Worm (Caenorhabditis elegans) whole organism, young adult: Measurements from ENCODE around the gene srg-64.
"Not testable (repeated sequence)": the region's sequence is repeated elsewhere in the genome, so short reads cannot be mapped to it uniquely, and the experiment has no call there.

Experiments used
- C06A6.2 ChIP-seq: fragments of 200-800 bp; sonication (Bioruptor generic); conservative IDR thresholded peaks from 2 replicates; pipeline ENCODE4 v1.3.6; 2022; ENCODE audit warnings: missing genetic modification characterization, missing compliant biosample characterization
- C17E4.6 ChIP-seq: fragments of 200-800 bp; sonication (Bioruptor generic); IDR thresholded peaks from 2 replicates; pipeline ENCODE4 v1.3.6; 2022; ENCODE audit warnings: missing genetic modification reagents, missing genetic modification characterization, missing compliant biosample characterization
- F52B5.7 ChIP-seq: sonication (generic microtip); optimal IDR thresholded peaks from 2 replicates; lab custom pipeline; 2016; ENCODE audit warnings: mild to moderate bottlenecking, missing genetic modification characterization, missing compliant biosample characterization
- T07F8.4 ChIP-seq: sonication (generic microtip); optimal IDR thresholded peaks from 2 replicates; lab custom pipeline; 2016; ENCODE audit warnings: mild to moderate bottlenecking, missing genetic modification characterization, moderate library complexity, missing compliant biosample characterization
- Y67H2A.10 ChIP-seq: fragments of 200-800 bp; sonication (Bioruptor generic); conservative IDR thresholded peaks from 2 replicates; pipeline ENCODE4 v1.3.6; 2022; ENCODE audit warnings: missing genetic modification reagents, missing genetic modification characterization, missing compliant biosample characterization
- Y95B8A.8 ChIP-seq: fragments of 200-800 bp; sonication (Bioruptor generic); IDR thresholded peaks from 2 replicates; pipeline ENCODE4 v1.3.6; 2022; ENCODE audit warnings: missing genetic modification reagents, missing genetic modification characterization, missing compliant biosample characterization
- akir-1 ChIP-seq: fragments of 200-800 bp; sonication (Bioruptor generic); optimal IDR thresholded peaks from 2 replicates; lab custom pipeline; 2018; ENCODE audit warnings: mild to moderate bottlenecking, missing genetic modification characterization, moderate library complexity, missing compliant biosample characterization
- attf-5 ChIP-seq: fragments of 200-800 bp; sonication (Bioruptor generic); optimal IDR thresholded peaks from 2 replicates; lab custom pipeline; 2018; ENCODE audit warnings: mild to moderate bottlenecking, missing genetic modification characterization, missing compliant biosample characterization
- attf-6 ChIP-seq: fragments of 200-800 bp; sonication (Bioruptor generic); IDR thresholded peaks from 2 replicates; pipeline ENCODE4 v1.3.6; 2022; ENCODE audit warnings: missing genetic modification reagents, missing genetic modification characterization, missing compliant biosample characterization
- bed-2 ChIP-seq: fragments of 200-800 bp; sonication (Bioruptor generic); IDR thresholded peaks from 2 replicates; pipeline ENCODE4 v1.3.6; 2022; ENCODE audit warnings: missing genetic modification reagents, missing genetic modification characterization, missing compliant biosample characterization
- cebp-1 ChIP-seq, 2 experiments: fragments of 200-800 bp in 1 of 2; sonication (Bioruptor generic) in 1 of 2; sonication (generic microtip) in 1 of 2; IDR thresholded peaks in 1 of 2; optimal IDR thresholded peaks in 1 of 2; 2 replicates each; pipeline versions ENCODE4 v1.3.6 to Lab custom; 2017 to 2022; ENCODE audit warnings: missing compliant biosample characterization in 2 of 2, missing genetic modification characterization in 2 of 2, mild to moderate bottlenecking in 1 of 2, missing genetic modification reagents in 1 of 2, moderate library complexity in 1 of 2
- cebp-2 ChIP-seq: fragments of 200-800 bp; sonication (Bioruptor generic); IDR thresholded peaks from 2 replicates; pipeline ENCODE4 v1.3.6; 2022; ENCODE audit warnings: missing genetic modification characterization, missing compliant biosample characterization
- ceh-100 ChIP-seq: fragments of 200-800 bp; sonication (Bioruptor generic); IDR thresholded peaks from 2 replicates; pipeline ENCODE4 v1.3.6; 2022; ENCODE audit warnings: missing genetic modification reagents, missing genetic modification characterization, missing compliant biosample characterization
- die-1 ChIP-seq: sonication (generic microtip); optimal IDR thresholded peaks from 2 replicates; lab custom pipeline; 2016; ENCODE audit warnings: missing genotype, mild to moderate bottlenecking, missing genetic modification characterization, missing compliant biosample characterization
- dox-1 ChIP-seq: fragments of 200-800 bp; sonication (Bioruptor generic); IDR thresholded peaks from 2 replicates; pipeline ENCODE4 v1.3.6; 2022; ENCODE audit warnings: missing genetic modification reagents, missing genetic modification characterization, missing compliant biosample characterization
- egrh-3 ChIP-seq: fragments of 200-800 bp; sonication (Bioruptor generic); IDR thresholded peaks from 2 replicates; pipeline ENCODE4 v1.3.6; 2022; ENCODE audit warnings: missing genetic modification reagents, missing genetic modification characterization, missing compliant biosample characterization
- ekl-4 ChIP-seq: fragments of 200-800 bp; sonication (Bioruptor generic); IDR thresholded peaks from 2 replicates; pipeline ENCODE4 v1.3.6; 2022; ENCODE audit warnings: missing genetic modification reagents, missing genetic modification characterization, missing compliant biosample characterization
- ets-4 ChIP-seq: fragments of 200-800 bp; sonication (Bioruptor generic); optimal IDR thresholded peaks from 2 replicates; lab custom pipeline; 2018; ENCODE audit warnings: mild to moderate bottlenecking, missing genetic modification characterization, missing compliant biosample characterization
- fkh-3 ChIP-seq: sonication (generic microtip); optimal IDR thresholded peaks from 2 replicates; lab custom pipeline; 2016; ENCODE audit warnings: mild to moderate bottlenecking, missing genetic modification characterization, missing compliant biosample characterization
- him-1 ChIP-seq: sonication (generic microtip); optimal IDR thresholded peaks from 2 replicates; lab custom pipeline; 2016; ENCODE audit warnings: missing genotype, missing genetic modification reagents, missing genetic modification characterization, missing compliant biosample characterization
- hlh-26 ChIP-seq: fragments of 200-800 bp; sonication (Bioruptor generic); conservative IDR thresholded peaks from 2 replicates; pipeline ENCODE4 v1.3.6; 2022; ENCODE audit warnings: missing genetic modification reagents, missing genetic modification characterization, missing compliant biosample characterization
- hrde-1 ChIP-seq: sonication (generic microtip); optimal IDR thresholded peaks from 2 replicates; lab custom pipeline; 2016; ENCODE audit warnings: missing genetic modification characterization, mild to moderate bottlenecking, missing compliant biosample characterization, moderate library complexity, missing genotype, missing genetic modification reagents, borderline replicate concordance
- hsf-1 ChIP-seq: fragments of 200-800 bp; sonication (Bioruptor generic); IDR thresholded peaks from 2 replicates; pipeline ENCODE4 v1.3.6; 2022; ENCODE audit warnings: missing genetic modification reagents, missing genetic modification characterization, missing compliant biosample characterization
- let-607 ChIP-seq, 2 experiments: fragments of 200-800 bp in 1 of 2; sonication (Bioruptor generic) in 1 of 2; sonication (generic microtip) in 1 of 2; optimal IDR thresholded peaks; 2 replicates each; lab custom pipeline; 2016 to 2018; ENCODE audit warnings: mild to moderate bottlenecking in 2 of 2, missing compliant biosample characterization in 2 of 2, missing genetic modification characterization in 2 of 2, moderate library complexity in 2 of 2, missing genotype in 1 of 2
- lin-26 ChIP-seq: fragments of 200-800 bp; sonication (Bioruptor generic); IDR thresholded peaks from 2 replicates; pipeline ENCODE4 v1.3.6; 2022; ENCODE audit warnings: missing genetic modification reagents, missing genetic modification characterization, missing compliant biosample characterization
- lin-54 ChIP-seq: fragments of 200-800 bp; sonication (Bioruptor generic); optimal IDR thresholded peaks from 2 replicates; lab custom pipeline; 2018; ENCODE audit warnings: mild to moderate bottlenecking, missing genetic modification characterization, missing compliant biosample characterization
- lir-1 ChIP-seq: fragments of 200-800 bp; sonication (Bioruptor generic); conservative IDR thresholded peaks from 2 replicates; pipeline ENCODE4 v1.3.6; 2022; ENCODE audit warnings: missing genetic modification reagents, missing genetic modification characterization, missing compliant biosample characterization
- lsl-1 ChIP-seq: fragments of 200-800 bp; sonication (Bioruptor generic); optimal IDR thresholded peaks from 2 replicates; lab custom pipeline; 2018; ENCODE audit warnings: mild to moderate bottlenecking, missing genetic modification characterization, moderate library complexity, missing compliant biosample characterization
- lsy-27 ChIP-seq: sonication (generic microtip); optimal IDR thresholded peaks from 2 replicates; lab custom pipeline; 2017; ENCODE audit warnings: missing genetic modification characterization, mild to moderate bottlenecking, missing compliant biosample characterization, antibody characterized with exemption, missing genotype, borderline replicate concordance; ENCODE audit not compliant: insufficient read depth
- madf-6 ChIP-seq: fragments of 200-800 bp; sonication (Bioruptor generic); IDR thresholded peaks from 2 replicates; pipeline ENCODE4 v1.3.6; 2022; ENCODE audit warnings: missing genetic modification reagents, missing genetic modification characterization, missing compliant biosample characterization
- mcd-1 ChIP-seq: fragments of 200-800 bp; sonication (Bioruptor generic); IDR thresholded peaks from 2 replicates; pipeline ENCODE4 v1.3.6; 2022; ENCODE audit warnings: missing genetic modification reagents, missing genetic modification characterization, missing compliant biosample characterization
- nfya-1 ChIP-seq: sonication (generic microtip); optimal IDR thresholded peaks from 2 replicates; lab custom pipeline; 2017; ENCODE audit warnings: antibody characterized with exemption, missing compliant biosample characterization, missing genetic modification characterization, borderline replicate concordance; ENCODE audit not compliant: insufficient read depth
- nhr-90 ChIP-seq: sonication (generic microtip); optimal IDR thresholded peaks from 2 replicates; lab custom pipeline; 2016; ENCODE audit warnings: missing genotype, mild to moderate bottlenecking, missing genetic modification characterization, missing compliant biosample characterization
- rcor-1 ChIP-seq: fragments of 200-800 bp; sonication (Bioruptor generic); IDR thresholded peaks from 2 replicates; pipeline ENCODE4 v1.3.6; 2022; ENCODE audit warnings: missing genetic modification reagents, missing genetic modification characterization, missing compliant biosample characterization
- snpc-4 ChIP-seq, 5 experiments: fragments of 150-350 bp in 1 of 5; sonication (generic microtip) in 4 of 5; optimal IDR thresholded peaks; 2 replicates each; lab custom pipeline; 2014 to 2018; ENCODE audit warnings: missing genetic modification characterization in 5 of 5, missing biosample characterization in 3 of 5, antibody characterized with exemption in 2 of 5, mild to moderate bottlenecking in 2 of 5, missing compliant biosample characterization in 2 of 5, missing genotype in 2 of 5, moderate library complexity in 2 of 5, missing genetic modification reagents in 1 of 5
- sptf-2 ChIP-seq: fragments of 200-800 bp; sonication (Bioruptor generic); optimal IDR thresholded peaks from 2 replicates; lab custom pipeline; 2018; ENCODE audit warnings: mild to moderate bottlenecking, missing genetic modification characterization, missing compliant biosample characterization
- zfh-2 ChIP-seq: fragments of 200-800 bp; sonication (Bioruptor generic); conservative IDR thresholded peaks from 2 replicates; pipeline ENCODE4 v1.3.6; 2022; ENCODE audit warnings: missing genetic modification reagents, missing genetic modification characterization, missing compliant biosample characterization
- ztf-18 ChIP-seq: sonication (generic microtip); optimal IDR thresholded peaks from 2 replicates; lab custom pipeline; 2016; ENCODE audit warnings: missing genotype, mild to moderate bottlenecking, missing genetic modification characterization, missing compliant biosample characterization
- ztf-25 ChIP-seq: fragments of 200-800 bp; sonication (Bioruptor generic); IDR thresholded peaks from 2 replicates; pipeline ENCODE4 v1.3.6; 2022; ENCODE audit warnings: missing genetic modification reagents, missing genetic modification characterization, missing compliant biosample characterization
- ztf-3 ChIP-seq: fragments of 200-800 bp; sonication (Bioruptor generic); optimal IDR thresholded peaks from 2 replicates; lab custom pipeline; 2018; ENCODE audit warnings: mild to moderate bottlenecking, missing genetic modification characterization, missing compliant biosample characterization

srg-64 gene

ce11 chrX:15741852-15742251 lies 1.4 kb upstream of the srg-64 start (continued):
- TF ChIP-seq hlh-26 (GFP tag; lab: Robert Waterston, UW) (no peak), hsf-1 (GFP tag; lab: Robert Waterston, UW) (no peak), lsy-27 (tag; lab: Kevin White, UChicago) (no peak), ceh-100 (GFP tag; lab: Robert Waterston, UW) (peak; percentile 34; the same call in 1 of the 2 replicates)

- TF ChIP-seq bed-2 (GFP tag; lab: Robert Waterston, UW), result 0 out of 2 replicates have a peak, but pooled peaks have one; percentile 18
- TF ChIP-seq madf-6 (GFP tag; lab: Robert Waterston, UW), result 0 out of 2 replicates have a peak, but pooled peaks have one; percentile 7
- TF ChIP-seq mcd-1 (GFP tag; lab: Robert Waterston, UW), result peak; percentile 43
- TF ChIP-seq attf-6 (GFP tag; lab: Robert Waterston, UW), result peak; percentile 59; the same call in 1 of the 2 replicates
- TF ChIP-seq lin-26 (GFP tag; lab: Robert Waterston, UW), result peak; percentile 50; the same call in 1 of the 2 replicates
- TF ChIP-seq dox-1 (GFP tag; lab: Robert Waterston, UW), result peak; percentile 49; the same call in 1 of the 2 replicates
- peak; percentile 95 for TF ChIP-seq egrh-3 (GFP tag; lab: Robert Waterston, UW)
- 0 out of 2 replicates have a peak, but pooled peaks have one; percentile 37 for TF ChIP-seq ztf-25 (GFP tag; lab: Robert Waterston, UW)
- TF ChIP-seq zfh-2 (GFP tag; lab: Robert Waterston, UW), result peak; percentile 85
- peak; percentile 38; the same call in 1 of the 2 replicates for TF ChIP-seq cebp-1 (GFP tag; IDR thresholded peaks at IDR 0.05; lab: Robert Waterston, UW)
- not testable (repeated sequence) for TF ChIP-seq cebp-1 (tag; optimal IDR thresholded peaks at IDR 0.05; lab: Kevin White, UChicago)
Measured at ce11 chrX:15738432-15739003, 1.9 kb downstream of the srg-64 start.

ce11 chrX:15736419-15736818 lies 4.0 kb downstream of the srg-64 start:
- no peak for TF ChIP-seq die-1
- TF ChIP-seq ztf-18 (tag; lab: Kevin White, UChicago), result no peak
- TF ChIP-seq T07F8.4 (tag; lab: Kevin White, UChicago), result no peak
- no peak for TF ChIP-seq Y95B8A.8 (GFP tag; lab: Robert Waterston, UW)
- peak; percentile 26; the same call in 1 of the 2 replicates for TF ChIP-seq rcor-1 (GFP tag; lab: Robert Waterston, UW)
- TF ChIP-seq him-1 (tag; lab: Kevin White, UChicago), result no peak
- TF ChIP-seq lsl-1 (GFP tag; lab: Kevin White, UChicago), result no peak
- no peak for TF ChIP-seq madf-6 (GFP tag; lab: Robert Waterston, UW)
- no peak for TF ChIP-seq snpc-4 (GFP tag; optimal IDR thresholded peaks at IDR 0.05; lab: Kevin White, UChicago)
- peak in 2 of 4 experiments; percentile 32 to 64 for TF ChIP-seq snpc-4 (tag; optimal IDR thresholded peaks at IDR 0.05; lab: Kevin White, UChicago)
- no peak for TF ChIP-seq Y67H2A.10 (GFP tag; lab: Robert Waterston, UW)
- no peak for TF ChIP-seq F52B5.7 (tag; lab: Kevin White, UChicago)
- TF ChIP-seq akir-1 (GFP tag; lab: Kevin White, UChicago), result no peak
- TF ChIP-seq ztf-25 (GFP tag; lab: Robert Waterston, UW), result no peak
- TF ChIP-seq cebp-2 (GFP tag; lab: Robert Waterston, UW), result no peak
- TF ChIP-seq nfya-1, result no peak
- TF ChIP-seq ets-4 (GFP tag; lab: Kevin White, UChicago), result no peak
- no peak for TF ChIP-seq fkh-3 (tag; lab: Kevin White, UChicago)
- no peak for TF ChIP-seq lir-1
- no peak for TF ChIP-seq egrh-3 (GFP tag; lab: Robert Waterston, UW)
- TF ChIP-seq ztf-3, result no peak
- TF ChIP-seq nhr-90 (tag; lab: Kevin White, UChicago), result no peak
- TF ChIP-seq sptf-2 (GFP tag; lab: Kevin White, UChicago), result no peak
- peak; percentile 32 for TF ChIP-seq lin-54 (GFP tag; lab: Kevin White, UChicago)
- TF ChIP-seq attf-5 (GFP tag; lab: Kevin White, UChicago), result no peak
- TF ChIP-seq C06A6.2 (GFP tag; lab: Robert Waterston, UW), result no peak
- TF ChIP-seq hrde-1 (tag; lab: Kevin White, UChicago), result no peak
- TF ChIP-seq ekl-4 (GFP tag; lab: Robert Waterston, UW), result no peak
- TF ChIP-seq C17E4.6 (GFP tag; lab: Robert Waterston, UW), result no peak
- TF ChIP-seq lsy-27 (tag; lab: Kevin White, UChicago), result no peak
- TF ChIP-seq mcd-1 (GFP tag; lab: Robert Waterston, UW), result peak; percentile 41; the same call in 1 of the 2 replicates
- TF ChIP-seq hlh-26 (GFP tag; lab: Robert Waterston, UW), result no peak
- no peak for TF ChIP-seq lin-26 (GFP tag; lab: Robert Waterston, UW)
- TF ChIP-seq let-607 (tag; optimal IDR thresholded peaks at IDR 0.05; lab: Kevin White, UChicago), result peak in 1 of 2 experiments; percentile 64
